Worm (Caenorhabditis elegans) whole organism, L2 larva: Measurements from ENCODE around the gene C47E12.10.

Source experiments
- aly-2 ChIP-seq: fragments of 150-350 bp; optimal IDR thresholded peaks from 2 replicates; lab custom pipeline; 2014; ENCODE audit warnings: missing biosample characterization, missing genetic modification characterization
- mab-5 ChIP-seq: fragments of 150-350 bp; optimal IDR thresholded peaks from 2 replicates; lab custom pipeline; 2014; ENCODE audit warnings: missing biosample characterization, missing genetic modification characterization
- zag-1 ChIP-seq: fragments of 150-350 bp; optimal IDR thresholded peaks from 2 replicates; lab custom pipeline; 2014; ENCODE audit warnings: missing biosample characterization, missing genetic modification characterization

DNA sequence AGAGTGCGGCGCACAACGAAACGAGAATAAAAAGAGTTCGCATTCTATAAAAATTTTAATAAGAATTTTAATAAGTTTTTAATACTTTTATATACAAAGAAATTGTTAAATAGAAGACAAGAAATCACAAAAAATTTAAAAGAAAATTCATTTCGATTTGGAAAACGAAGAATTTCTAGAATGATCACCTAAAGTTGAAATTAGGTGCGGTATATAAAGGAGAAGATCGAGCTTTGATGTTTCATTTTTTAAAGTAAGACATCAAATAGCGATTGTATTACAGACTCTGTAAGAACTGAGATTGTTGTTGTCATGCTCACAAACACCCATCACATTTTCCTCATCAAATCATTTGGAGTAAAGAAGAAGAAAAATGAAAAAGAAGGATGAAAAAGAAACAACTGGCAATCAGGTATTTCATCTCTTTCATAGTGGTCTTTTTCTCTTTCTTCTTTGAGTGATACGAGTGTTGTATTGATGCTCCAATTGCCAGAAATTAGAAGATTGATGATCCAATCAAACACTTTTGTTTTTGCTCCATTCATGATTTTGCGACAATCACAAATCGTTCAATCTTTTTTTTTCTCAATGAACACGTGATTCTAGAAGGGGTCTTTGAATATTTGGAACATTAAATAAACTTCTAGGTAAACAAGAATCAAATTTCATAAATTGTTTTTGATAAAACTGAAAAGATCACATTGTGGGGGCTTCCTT is 44.3 kb upstream of the C47E12.10 start, which contains the start of gene dur-1:
- TF ChIP-seq aly-2 (tag; lab: Kevin White, UChicago) (no peak), zag-1 (tag; lab: Kevin White, UChicago) (no peak), mab-5 (tag; lab: Kevin White, UChicago) (no peak)
